Fruit fly (Drosophila melanogaster): Measurements from ENCODE around the gene CG44153.

- TF ChIP-seq luna (GFP tag; optimal IDR thresholded peaks at IDR 0.05) (no peak), Blimp-1 (GFP tag; optimal IDR thresholded peaks at IDR 0.05) (no peak), CG9876 (GFP tag; optimal IDR thresholded peaks at IDR 0.05) (no peak), MESR4 (GFP tag; optimal IDR thresholded peaks at IDR 0.05) (no peak), Hsf (GFP tag; optimal IDR thresholded peaks at IDR 0.05) (no peak), gfzf (GFP tag; optimal IDR thresholded peaks at IDR 0.05) (no peak), crc (GFP tag; optimal IDR thresholded peaks at IDR 0.05) (no peak), aop (GFP tag; IDR thresholded peaks at IDR 0.05) (no peak), amos (GFP tag; IDR thresholded peaks at IDR 0.05; ENCODE audit: partially characterized antibody) (no peak), slou (GFP tag; optimal IDR thresholded peaks at IDR 0.05) (no peak), Mad (GFP tag; optimal IDR thresholded peaks at IDR 0.05) (no peak), h (optimal IDR thresholded peaks at IDR 0.05) (no peak)
Measured at dm6 chr2L:10180182-10180779, at the start of gene CG44153.

All from whole organism, embryonic.